Worm (Caenorhabditis elegans): ENCODE measurements around the gene fbxb-88.

ce11 chrII:4855489-4855888 lies 27.8 kb upstream of the fbxb-88 start:
- TF ChIP-seq ztf-11 (tag; optimal IDR thresholded peaks at IDR 0.05) (no peak), skn-1 (tag; optimal IDR thresholded peaks at IDR 0.05) (no peak), lin-39 (tag; optimal IDR thresholded peaks at IDR 0.05) (no peak)
